Worm (Caenorhabditis elegans) whole organism, late embryonic: Measurements from ENCODE around the gene ugt-11.

Experiments
- C08G9.2 ChIP-seq: sonication (generic microtip); optimal IDR thresholded peaks from 2 replicates; lab custom pipeline; 2016; ENCODE audit warnings: mild to moderate bottlenecking, missing genetic modification characterization, moderate library complexity, missing compliant biosample characterization
- C38D4.7 ChIP-seq: fragments of 200-800 bp; sonication (Bioruptor generic); optimal IDR thresholded peaks from 2 replicates; lab custom pipeline; 2018; ENCODE audit warnings: mild to moderate bottlenecking, missing genetic modification characterization, moderate library complexity, missing compliant biosample characterization
- F13H6.1 ChIP-seq: sonication (generic microtip); optimal IDR thresholded peaks from 2 replicates; lab custom pipeline; 2016; ENCODE audit warnings: missing genetic modification characterization, missing compliant biosample characterization
- T23F11.4 ChIP-seq: fragments of 200-800 bp; sonication (Bioruptor generic); optimal IDR thresholded peaks from 2 replicates; lab custom pipeline; 2018; ENCODE audit warnings: mild to moderate bottlenecking, missing genetic modification characterization, missing compliant biosample characterization
- ama-1 ChIP-seq: fragments of 150-350 bp; optimal IDR thresholded peaks from 2 replicates; lab custom pipeline; 2014
- ceh-14 ChIP-seq: sonication (generic microtip); optimal IDR thresholded peaks from 2 replicates; lab custom pipeline; 2016; ENCODE audit warnings: missing genotype, missing genetic modification characterization, missing compliant biosample characterization
- ceh-18 ChIP-seq: sonication (generic microtip); optimal IDR thresholded peaks from 2 replicates; lab custom pipeline; 2016; ENCODE audit warnings: missing genetic modification characterization, missing compliant biosample characterization
- ceh-22 ChIP-seq: sonication (generic microtip); optimal IDR thresholded peaks from 2 replicates; lab custom pipeline; 2017; ENCODE audit warnings: missing biosample characterization, missing genetic modification characterization
- ceh-30 ChIP-seq: fragments of 150-350 bp; optimal IDR thresholded peaks from 2 replicates; lab custom pipeline; 2014; ENCODE audit warnings: missing biosample characterization, missing genetic modification characterization
- ceh-34 ChIP-seq: sonication (generic microtip); optimal IDR thresholded peaks from 2 replicates; lab custom pipeline; 2016; ENCODE audit warnings: mild to moderate bottlenecking, missing genetic modification characterization, missing compliant biosample characterization
- ceh-45 ChIP-seq: fragments of 200-800 bp; sonication (Bioruptor generic); IDR thresholded peaks from 2 replicates; pipeline ENCODE4 v1.3.6; 2022; ENCODE audit warnings: missing genetic modification reagents, missing genetic modification characterization, missing compliant biosample characterization
- ceh-6 ChIP-seq: fragments of 200-800 bp; sonication (Bioruptor generic); optimal IDR thresholded peaks from 2 replicates; lab custom pipeline; 2018; ENCODE audit warnings: mild to moderate bottlenecking, missing genetic modification characterization, missing compliant biosample characterization
- che-1 ChIP-seq: sonication (generic microtip); optimal IDR thresholded peaks from 2 replicates; lab custom pipeline; 2016; ENCODE audit warnings: mild to moderate bottlenecking, missing genetic modification characterization, missing compliant biosample characterization
- dmd-4 ChIP-seq: sonication (generic microtip); optimal IDR thresholded peaks from 2 replicates; lab custom pipeline; 2016; ENCODE audit warnings: borderline replicate concordance, missing genetic modification characterization, missing compliant biosample characterization
- dve-1 ChIP-seq: sonication (generic microtip); optimal IDR thresholded peaks from 2 replicates; lab custom pipeline; 2017; ENCODE audit warnings: antibody characterized with exemption, mild to moderate bottlenecking, missing genetic modification characterization, missing compliant biosample characterization
- elt-4 ChIP-seq: sonication (generic microtip); optimal IDR thresholded peaks from 2 replicates; lab custom pipeline; 2016; ENCODE audit warnings: missing genetic modification characterization, missing compliant biosample characterization
- ets-4 ChIP-seq: sonication (generic microtip); optimal IDR thresholded peaks from 2 replicates; lab custom pipeline; 2016; ENCODE audit warnings: missing genetic modification characterization, missing compliant biosample characterization
- eyg-1 ChIP-seq: sonication (generic microtip); optimal IDR thresholded peaks from 2 replicates; lab custom pipeline; 2016; ENCODE audit warnings: missing genotype, missing genetic modification characterization, missing compliant biosample characterization
- hlh-13 ChIP-seq: fragments of 200-800 bp; sonication (Bioruptor generic); optimal IDR thresholded peaks from 2 replicates; lab custom pipeline; 2018; ENCODE audit warnings: mild to moderate bottlenecking, missing genetic modification characterization, missing compliant biosample characterization
- hlh-30 ChIP-seq: sonication (generic microtip); optimal IDR thresholded peaks from 2 replicates; lab custom pipeline; 2017; ENCODE audit warnings: antibody characterized with exemption, missing genetic modification characterization, missing compliant biosample characterization; ENCODE audit not compliant: insufficient read depth
- hlh-8 ChIP-seq: sonication (generic microtip); optimal IDR thresholded peaks from 2 replicates; lab custom pipeline; 2016; ENCODE audit warnings: missing genotype, missing genetic modification characterization, missing compliant biosample characterization
- lim-6 ChIP-seq: sonication (generic microtip); optimal IDR thresholded peaks from 2 replicates; lab custom pipeline; 2016; ENCODE audit warnings: missing genetic modification characterization, missing compliant biosample characterization
- lin-11 ChIP-seq: fragments of 200-800 bp; sonication (Bioruptor generic); optimal IDR thresholded peaks from 2 replicates; lab custom pipeline; 2018; ENCODE audit warnings: mild to moderate bottlenecking, missing genetic modification characterization, missing compliant biosample characterization
- madf-2 ChIP-seq: sonication (generic microtip); optimal IDR thresholded peaks from 2 replicates; lab custom pipeline; 2017; ENCODE audit warnings: missing genetic modification characterization, missing compliant biosample characterization
- mec-3 ChIP-seq: sonication (generic microtip); optimal IDR thresholded peaks from 2 replicates; lab custom pipeline; 2016; ENCODE audit warnings: borderline replicate concordance, missing genetic modification characterization, missing compliant biosample characterization
- nfya-1 ChIP-seq: sonication (generic microtip); optimal IDR thresholded peaks from 2 replicates; lab custom pipeline; 2017; ENCODE audit warnings: missing genetic modification characterization, mild to moderate bottlenecking, missing compliant biosample characterization, antibody characterized with exemption, moderate library complexity
- nhr-11 ChIP-seq: fragments of 150-350 bp; optimal IDR thresholded peaks from 2 replicates; lab custom pipeline; 2014; ENCODE audit warnings: missing biosample characterization, missing genetic modification characterization
- odd-2 ChIP-seq: sonication (generic microtip); optimal IDR thresholded peaks from 2 replicates; lab custom pipeline; 2017; ENCODE audit warnings: antibody characterized with exemption, mild to moderate bottlenecking, missing genetic modification characterization, missing compliant biosample characterization
- pag-3 ChIP-seq: sonication (generic microtip); optimal IDR thresholded peaks from 2 replicates; lab custom pipeline; 2016; ENCODE audit warnings: missing compliant biosample characterization, missing genetic modification characterization, borderline replicate concordance
- pqm-1 ChIP-seq: sonication (generic microtip); optimal IDR thresholded peaks from 2 replicates; lab custom pipeline; 2016; ENCODE audit warnings: missing genetic modification characterization, missing compliant biosample characterization
- sox-4 ChIP-seq: sonication (generic microtip); optimal IDR thresholded peaks from 2 replicates; lab custom pipeline; 2017; ENCODE audit warnings: mild to moderate bottlenecking, missing genetic modification characterization, inconsistent platforms, missing compliant biosample characterization
- syd-9 ChIP-seq: sonication (generic microtip); optimal IDR thresholded peaks from 2 replicates; lab custom pipeline; 2016; ENCODE audit warnings: mild to moderate bottlenecking, missing genetic modification characterization, moderate library complexity, missing compliant biosample characterization
- tbx-7 ChIP-seq: sonication (generic microtip); optimal IDR thresholded peaks from 2 replicates; lab custom pipeline; 2016; ENCODE audit warnings: missing genotype, missing genetic modification characterization, missing compliant biosample characterization
- unc-3 ChIP-seq, 2 experiments: fragments of 200-800 bp in 1 of 2; sonication (Bioruptor generic) in 1 of 2; sonication (generic microtip) in 1 of 2; conservative IDR thresholded peaks in 1 of 2; optimal IDR thresholded peaks in 1 of 2; 2 replicates each; pipeline versions ENCODE4 v1.3.6 to Lab custom; 2016 to 2022; ENCODE audit warnings: missing compliant biosample characterization in 2 of 2, missing genetic modification characterization in 2 of 2, missing genetic modification reagents in 1 of 2
- unc-55 ChIP-seq: sonication (generic microtip); optimal IDR thresholded peaks from 2 replicates; lab custom pipeline; 2017; ENCODE audit warnings: missing biosample characterization, missing genetic modification reagents, missing genetic modification characterization

The ugt-11 gene

ce11 chrV:4890781-4891180 lies 4.1 kb downstream of the ugt-11 start:
- TF ChIP-seq mec-3 (tag; lab: Kevin White, UChicago) (no peak), C08G9.2 (tag; lab: Kevin White, UChicago) (no peak), ets-4 (tag; lab: Kevin White, UChicago) (no peak), madf-2 (tag; lab: Kevin White, UChicago) (no peak), dve-1 (tag; lab: Kevin White, UChicago) (no peak), unc-55 (GFP tag; lab: Kevin White, UChicago) (no peak), ceh-22 (no peak), pqm-1 (tag; lab: Kevin White, UChicago) (no peak), ceh-45 (GFP tag; lab: Robert Waterston, UW) (no peak), F13H6.1 (tag; lab: Kevin White, UChicago) (no peak), hlh-30 (tag; lab: Kevin White, UChicago) (no peak), ceh-14 (no peak), T23F11.4 (no peak), ceh-6 (GFP tag; lab: Kevin White, UChicago) (no peak), lim-6 (tag; lab: Kevin White, UChicago) (no peak)

DNA sequence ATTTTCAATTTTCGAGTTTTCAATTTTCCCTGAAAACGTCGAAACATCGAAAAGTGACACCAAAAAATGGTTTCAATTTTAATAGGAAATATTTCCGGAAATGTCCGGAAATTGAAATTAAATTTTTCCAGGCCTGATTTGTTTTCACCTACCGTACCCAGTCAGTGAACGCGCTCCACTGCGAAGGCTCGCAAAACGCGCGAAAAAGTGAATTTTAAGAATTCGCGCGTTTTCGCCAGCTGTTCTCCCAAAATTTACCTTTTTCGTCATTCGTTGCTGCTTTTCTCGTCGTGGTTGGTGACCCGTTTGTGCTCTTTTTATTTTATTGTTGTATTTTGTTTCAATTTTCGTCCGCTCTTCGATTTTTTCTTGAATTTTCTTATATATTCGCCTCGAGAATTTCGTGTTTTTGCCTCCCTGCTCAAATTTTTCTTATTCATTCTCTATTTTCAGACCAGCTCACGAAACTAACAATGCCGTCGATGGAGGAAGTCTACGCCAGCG lies 4.8 kb downstream of the ugt-11 start, which contains the start of gene T19H12.2:
TSS of gene T19H12.2 (plus strand) at position 454 of the 504 bp plus-strand sequence.
- TF ChIP-seq syd-9 (tag; lab: Kevin White, UChicago), result no peak
- TF ChIP-seq nhr-11 (tag; lab: Kevin White, UChicago), result no peak
- no peak for TF ChIP-seq dve-1 (tag; lab: Kevin White, UChicago)
- no peak for TF ChIP-seq lin-11
- no peak for TF ChIP-seq hlh-13 (GFP tag; lab: Kevin White, UChicago)
- TF ChIP-seq ama-1 (lab: Kevin White, UChicago), result no peak
- no peak for TF ChIP-seq sox-4 (tag; lab: Kevin White, UChicago)
- TF ChIP-seq ceh-30, result no peak
- TF ChIP-seq ceh-45 (GFP tag; lab: Robert Waterston, UW), result no peak
- no peak for TF ChIP-seq che-1 (tag; lab: Kevin White, UChicago)

DNA sequence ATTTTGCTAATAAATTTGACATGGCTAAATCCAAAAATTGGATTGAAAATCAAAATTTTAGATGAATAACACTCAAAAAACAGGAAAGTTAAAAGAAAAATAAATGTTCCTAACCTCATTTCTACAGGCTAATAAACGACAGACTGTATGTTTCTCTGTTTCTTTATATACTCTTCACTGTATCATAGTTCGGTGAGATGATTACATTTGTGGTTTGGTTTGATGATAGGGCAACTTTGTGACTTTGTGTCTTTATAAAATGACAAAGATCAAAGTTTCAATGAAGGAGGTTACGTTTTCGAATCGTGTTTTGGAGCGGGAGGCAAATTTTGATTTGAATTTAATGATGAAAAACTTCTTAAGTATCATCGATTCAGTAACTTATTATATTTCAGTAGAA lies 5.4 kb downstream of the ugt-11 start, which contains the start of gene ugt-12:
TSS of gene ugt-12 (minus strand) at position 153 of the 400 bp plus-strand sequence.
- TF ChIP-seq hlh-13 (GFP tag; lab: Kevin White, UChicago) (no peak), odd-2 (tag; lab: Kevin White, UChicago) (no peak), pag-3 (tag; lab: Kevin White, UChicago) (no peak), F13H6.1 (tag; lab: Kevin White, UChicago) (no peak), ceh-6 (GFP tag; lab: Kevin White, UChicago) (no peak), lim-6 (tag; lab: Kevin White, UChicago) (no peak), dmd-4 (tag; lab: Kevin White, UChicago) (no peak), ceh-18 (tag; lab: Kevin White, UChicago) (no peak), eyg-1 (no peak), hlh-8 (tag; lab: Kevin White, UChicago) (no peak), nfya-1 (tag; lab: Kevin White, UChicago) (no peak), elt-4 (tag; lab: Kevin White, UChicago) (no peak)

- TF ChIP-seq che-1 (tag; lab: Kevin White, UChicago) (no peak), dve-1 (tag; lab: Kevin White, UChicago) (no peak), C38D4.7 (GFP tag; lab: Kevin White, UChicago) (no peak), tbx-7 (tag; lab: Kevin White, UChicago) (no peak), unc-3 (GFP tag; conservative IDR thresholded peaks at IDR 0.05; lab: Robert Waterston, UW) (no peak), unc-3 (tag; optimal IDR thresholded peaks at IDR 0.05; lab: Kevin White, UChicago) (no peak), ceh-34 (tag; lab: Kevin White, UChicago) (no peak), mec-3 (tag; lab: Kevin White, UChicago) (no peak)
These were observed 9.5 kb downstream of the ugt-11 start, which contains the start of gene T19H12.3 for ce11 chrV:4885372-4885771. Gene T19H12.3 (plus strand): TSS chrV:4885672.
